Worm (Caenorhabditis elegans) whole organism, L4 larva: ENCODE data around the gene brap-2.
"Not testable (repeated sequence)": the region's sequence is repeated elsewhere in the genome, so short reads cannot be mapped to it uniquely, and the experiment has no call there.

Experiments
- D1046.2 ChIP-seq: fragments of 200-800 bp; sonication (Bioruptor generic); IDR thresholded peaks from 2 replicates; pipeline ENCODE4 v1.3.6; 2022; ENCODE audit warnings: missing genetic modification characterization, missing compliant biosample characterization
- F49E8.2 ChIP-seq: sonication (generic microtip); optimal IDR thresholded peaks from 2 replicates; lab custom pipeline; 2016; ENCODE audit warnings: missing compliant biosample characterization, mild to moderate bottlenecking, missing genetic modification characterization, borderline replicate concordance
- T20F7.1 ChIP-seq: fragments of 200-800 bp; sonication (Bioruptor generic); optimal IDR thresholded peaks from 2 replicates; lab custom pipeline; 2018; ENCODE audit warnings: mild to moderate bottlenecking, missing genetic modification characterization, missing compliant biosample characterization
- T26A8.4 ChIP-seq: fragments of 200-800 bp; sonication (Bioruptor generic); IDR thresholded peaks from 2 replicates; pipeline ENCODE4 v1.3.6; 2022; ENCODE audit warnings: missing genetic modification characterization, missing compliant biosample characterization
- Y48G9A.11 ChIP-seq: fragments of 200-800 bp; sonication (Bioruptor generic); IDR thresholded peaks from 2 replicates; pipeline ENCODE4 v1.3.6; 2022; ENCODE audit warnings: missing genetic modification reagents, missing genetic modification characterization, missing compliant biosample characterization
- Y75B8A.6 ChIP-seq: fragments of 200-800 bp; sonication (Bioruptor generic); IDR thresholded peaks from 2 replicates; pipeline ENCODE4 v1.3.6; 2022; ENCODE audit warnings: missing genetic modification reagents, missing genetic modification characterization, missing compliant biosample characterization
- ZK337.2 ChIP-seq: fragments of 200-800 bp; sonication (Bioruptor generic); IDR thresholded peaks from 2 replicates; pipeline ENCODE4 v1.3.6; 2022; ENCODE audit warnings: missing genetic modification reagents, missing genetic modification characterization, missing compliant biosample characterization
- aha-1 ChIP-seq: fragments of 150-350 bp; peaks from one replicate; lab custom pipeline; 2014; ENCODE audit warnings: missing biosample characterization, missing genetic modification characterization
- arid-1 ChIP-seq: fragments of 200-800 bp; sonication (Bioruptor generic); conservative IDR thresholded peaks from 2 replicates; pipeline ENCODE4 v1.3.6; 2022; ENCODE audit warnings: missing genetic modification reagents, missing genetic modification characterization, missing compliant biosample characterization
- ceh-20 ChIP-seq: fragments of 200-800 bp; sonication (Bioruptor generic); IDR thresholded peaks from 2 replicates; pipeline ENCODE4 v1.3.6; 2022; ENCODE audit warnings: missing genetic modification reagents, missing genetic modification characterization, missing compliant biosample characterization
- ctbp-1 ChIP-seq: fragments of 200-800 bp; sonication (Bioruptor generic); IDR thresholded peaks from 2 replicates; pipeline ENCODE4 v1.3.6; 2022; ENCODE audit warnings: missing genetic modification reagents, missing genetic modification characterization, missing compliant biosample characterization
- daf-19 ChIP-seq: fragments of 200-800 bp; sonication (Bioruptor generic); conservative IDR thresholded peaks from 2 replicates; pipeline ENCODE4 v1.3.6; 2022; ENCODE audit warnings: missing genetic modification characterization, missing compliant biosample characterization
- dmd-6 ChIP-seq: fragments of 200-800 bp; sonication (Bioruptor generic); IDR thresholded peaks from 2 replicates; pipeline ENCODE4 v1.3.6; 2022; ENCODE audit warnings: missing genetic modification reagents, missing genetic modification characterization, missing compliant biosample characterization
- dmd-9 ChIP-seq: fragments of 200-800 bp; sonication (Bioruptor generic); IDR thresholded peaks from 2 replicates; pipeline ENCODE4 v1.3.6; 2022; ENCODE audit warnings: missing genetic modification reagents, missing genetic modification characterization, missing compliant biosample characterization
- dpl-1 ChIP-seq: fragments of 150-350 bp; optimal IDR thresholded peaks from 2 replicates; lab custom pipeline; 2014; ENCODE audit warnings: missing biosample characterization, missing genetic modification reagents, missing genetic modification characterization
- egl-27 ChIP-seq: sonication (generic microtip); optimal IDR thresholded peaks from 3 replicates; lab custom pipeline; 2017; ENCODE audit warnings: missing biosample characterization, missing genetic modification reagents, missing genetic modification characterization
- fkh-10 ChIP-seq: fragments of 150-350 bp; optimal IDR thresholded peaks from 2 replicates; lab custom pipeline; 2014; ENCODE audit warnings: missing biosample characterization, missing genetic modification reagents, missing genetic modification characterization
- gei-8 ChIP-seq: fragments of 200-800 bp; sonication (Bioruptor generic); optimal IDR thresholded peaks from 2 replicates; lab custom pipeline; 2018; ENCODE audit warnings: mild to moderate bottlenecking, missing genetic modification characterization, missing compliant biosample characterization
- hif-1 ChIP-seq, 2 experiments: sonication (generic microtip); optimal IDR thresholded peaks; 2 replicates each; lab custom pipeline; 2016 to 2017; ENCODE audit warnings: missing compliant biosample characterization in 2 of 2, missing genetic modification characterization in 2 of 2, missing genetic modification reagents in 2 of 2, missing genotype in 2 of 2, mild to moderate bottlenecking in 1 of 2
- hlh-30 ChIP-seq: sonication (generic microtip); optimal IDR thresholded peaks from 2 replicates; lab custom pipeline; 2017; ENCODE audit warnings: antibody characterized with exemption, mild to moderate bottlenecking, missing genetic modification characterization, missing compliant biosample characterization; ENCODE audit not compliant: insufficient read depth
- hmg-1.1 ChIP-seq: fragments of 200-800 bp; sonication (Bioruptor generic); IDR thresholded peaks from 2 replicates; pipeline ENCODE4 v1.3.6; 2022; ENCODE audit warnings: missing genetic modification reagents, missing genetic modification characterization, missing compliant biosample characterization
- jun-1 ChIP-seq: fragments of 150-350 bp; optimal IDR thresholded peaks from 2 replicates; lab custom pipeline; 2014; ENCODE audit warnings: missing biosample characterization, missing genetic modification reagents, missing genetic modification characterization
- lim-7 ChIP-seq: fragments of 200-800 bp; sonication (Bioruptor generic); IDR thresholded peaks from 2 replicates; pipeline ENCODE4 v1.3.6; 2022; ENCODE audit warnings: missing genetic modification characterization, missing compliant biosample characterization
- lin-1 ChIP-seq: fragments of 200-800 bp; sonication (Bioruptor generic); IDR thresholded peaks from 2 replicates; pipeline ENCODE4 v1.3.6; 2022; ENCODE audit warnings: missing genetic modification reagents, missing genetic modification characterization, missing compliant biosample characterization
- lin-29 ChIP-seq: fragments of 200-800 bp; sonication (Bioruptor generic); IDR thresholded peaks from 2 replicates; pipeline ENCODE4 v1.3.6; 2022; ENCODE audit warnings: missing genetic modification reagents, missing genetic modification characterization, missing compliant biosample characterization
- lin-38 ChIP-seq: fragments of 200-800 bp; sonication (Bioruptor generic); IDR thresholded peaks from 2 replicates; pipeline ENCODE4 v1.3.6; 2022; ENCODE audit warnings: missing genetic modification reagents, missing genetic modification characterization, missing compliant biosample characterization
- madf-5 ChIP-seq, 2 experiments: fragments of 200-800 bp; sonication (Bioruptor generic); IDR thresholded peaks; 2 replicates each; pipeline ENCODE4 v1.3.6; 2022; ENCODE audit warnings: missing compliant biosample characterization in 2 of 2, missing genetic modification characterization in 2 of 2
- mdt-29 ChIP-seq: fragments of 200-800 bp; sonication (Bioruptor generic); IDR thresholded peaks from 2 replicates; pipeline ENCODE4 v1.3.6; 2022; ENCODE audit warnings: missing genetic modification reagents, missing genetic modification characterization, missing compliant biosample characterization
- pha-4 ChIP-seq, 2 experiments: fragments of 150-350 bp in 1 of 2; fragments of 200-800 bp in 1 of 2; sonication (Bioruptor generic) in 1 of 2; IDR thresholded peaks in 1 of 2; optimal IDR thresholded peaks in 1 of 2; 2 replicates each; pipeline versions ENCODE4 v1.3.6 to Lab custom; 2014 to 2022; ENCODE audit warnings: missing genetic modification characterization in 2 of 2, missing genetic modification reagents in 2 of 2, missing biosample characterization in 1 of 2, missing compliant biosample characterization in 1 of 2
- saeg-2 ChIP-seq: fragments of 200-800 bp; sonication (Bioruptor generic); IDR thresholded peaks from 2 replicates; pipeline ENCODE4 v1.3.6; 2022; ENCODE audit warnings: missing genetic modification reagents, missing genetic modification characterization, missing compliant biosample characterization
- skn-1 ChIP-seq: fragments of 150-350 bp; optimal IDR thresholded peaks from 2 replicates; lab custom pipeline; 2014; ENCODE audit warnings: missing biosample characterization, missing genetic modification characterization
- snpc-4 ChIP-seq: fragments of 150-350 bp; optimal IDR thresholded peaks from 2 replicates; lab custom pipeline; 2014; ENCODE audit warnings: missing biosample characterization, missing genetic modification characterization
- tra-1 ChIP-seq: fragments of 200-800 bp; sonication (Bioruptor generic); IDR thresholded peaks from 2 replicates; pipeline ENCODE4 v1.3.6; 2022; ENCODE audit warnings: missing genetic modification reagents, missing genetic modification characterization, missing compliant biosample characterization
- unc-130 ChIP-seq: sonication (generic microtip); optimal IDR thresholded peaks from 2 replicates; lab custom pipeline; 2016; ENCODE audit warnings: missing genetic modification reagents, missing genetic modification characterization, missing compliant biosample characterization
- vab-7 ChIP-seq: fragments of 200-800 bp; sonication (Bioruptor generic); IDR thresholded peaks from 2 replicates; pipeline ENCODE4 v1.3.6; 2022; ENCODE audit warnings: missing genetic modification reagents, missing genetic modification characterization, missing compliant biosample characterization
- zag-1 ChIP-seq: fragments of 150-350 bp; optimal IDR thresholded peaks from 2 replicates; lab custom pipeline; 2014; ENCODE audit warnings: missing biosample characterization, missing genetic modification characterization
- zfp-2 ChIP-seq: sonication (generic microtip); optimal IDR thresholded peaks from 2 replicates; lab custom pipeline; 2016; ENCODE audit warnings: mild to moderate bottlenecking, missing genetic modification characterization, missing compliant biosample characterization
- zfp-3 ChIP-seq: fragments of 200-800 bp; sonication (Bioruptor generic); conservative IDR thresholded peaks from 2 replicates; pipeline ENCODE4 v1.3.6; 2022; ENCODE audit warnings: missing genetic modification reagents, missing genetic modification characterization, missing compliant biosample characterization
- zip-11 ChIP-seq: fragments of 200-800 bp; sonication (Bioruptor generic); IDR thresholded peaks from 2 replicates; pipeline ENCODE4 v1.3.6; 2022; ENCODE audit warnings: missing genetic modification characterization, missing compliant biosample characterization
- zip-2 ChIP-seq: fragments of 150-350 bp; optimal IDR thresholded peaks from 2 replicates; lab custom pipeline; 2014; ENCODE audit warnings: missing biosample characterization, missing genetic modification characterization

The brap-2 gene

ce11 chrII:5353642-5354041 is 39.3 kb downstream of the brap-2 start (continued):
- peak; percentile 87 to 97 for TF ChIP-seq madf-5 (GFP tag; IDR thresholded peaks at IDR 0.05; lab: Robert Waterston, UW)
- 0 out of 2 replicates have a peak, but pooled peaks have one; percentile 32 for TF ChIP-seq ceh-20 (GFP tag; lab: Robert Waterston, UW)
- peak in 1 of 2 experiments; percentile 62 for TF ChIP-seq hif-1 (tag; optimal IDR thresholded peaks at IDR 0.05; lab: Kevin White, UChicago)
- no peak for TF ChIP-seq hlh-30
- no peak for TF ChIP-seq egl-27
- TF ChIP-seq Y75B8A.6 (GFP tag; lab: Robert Waterston, UW) = peak; percentile 93
- no peak for TF ChIP-seq fkh-10 (GFP tag; lab: Kevin White, UChicago)
- TF ChIP-seq snpc-4 = no peak
- TF ChIP-seq Y48G9A.11 (GFP tag; lab: Robert Waterston, UW) = peak; percentile 60; the same call in 1 of the 2 replicates
- TF ChIP-seq lin-29 (GFP tag; lab: Robert Waterston, UW) = peak; percentile 65; the same call in 1 of the 2 replicates
- TF ChIP-seq F49E8.2 (tag; lab: Kevin White, UChicago) = peak; percentile 24
- 0 out of 2 replicates have a peak, but pooled peaks have one; percentile 28 for TF ChIP-seq dmd-9 (GFP tag; lab: Robert Waterston, UW)
- peak; percentile 84 for TF ChIP-seq vab-7
- peak; percentile 89 for TF ChIP-seq T26A8.4 (GFP tag; lab: Robert Waterston, UW)
- peak; percentile 81 for TF ChIP-seq lin-38 (GFP tag; lab: Robert Waterston, UW)

- TF ChIP-seq pha-4 (GFP tag; IDR thresholded peaks at IDR 0.05; lab: Robert Waterston, UW) (no peak), pha-4 (tag; optimal IDR thresholded peaks at IDR 0.05; lab: Kevin White, UChicago) (no peak), zfp-2 (no peak), madf-5 (GFP tag; IDR thresholded peaks at IDR 0.05; lab: Robert Waterston, UW) (no peak), tra-1 (GFP tag; lab: Robert Waterston, UW) (no peak), arid-1 (GFP tag; lab: Robert Waterston, UW) (no peak), zag-1 (no peak), lin-1 (GFP tag; lab: Robert Waterston, UW) (no peak), daf-19 (GFP tag; lab: Robert Waterston, UW) (no peak), mdt-29 (no peak), zip-2 (tag; lab: Kevin White, UChicago) (no peak), D1046.2 (GFP tag; lab: Robert Waterston, UW) (no peak), aha-1 (no peak), vab-7 (no peak), gei-8 (GFP tag; lab: Kevin White, UChicago) (no peak), jun-1 (no peak), skn-1 (no peak), zip-11 (GFP tag; lab: Robert Waterston, UW) (no peak), Y75B8A.6 (GFP tag; lab: Robert Waterston, UW) (no peak)
Measured at ce11 chrII:5351799-5352198, 41.2 kb downstream of the brap-2 start, which contains the start of gene F09E5.7. Gene F09E5.7, plus strand, starts transcription at chrII:5352099.

DNA sequence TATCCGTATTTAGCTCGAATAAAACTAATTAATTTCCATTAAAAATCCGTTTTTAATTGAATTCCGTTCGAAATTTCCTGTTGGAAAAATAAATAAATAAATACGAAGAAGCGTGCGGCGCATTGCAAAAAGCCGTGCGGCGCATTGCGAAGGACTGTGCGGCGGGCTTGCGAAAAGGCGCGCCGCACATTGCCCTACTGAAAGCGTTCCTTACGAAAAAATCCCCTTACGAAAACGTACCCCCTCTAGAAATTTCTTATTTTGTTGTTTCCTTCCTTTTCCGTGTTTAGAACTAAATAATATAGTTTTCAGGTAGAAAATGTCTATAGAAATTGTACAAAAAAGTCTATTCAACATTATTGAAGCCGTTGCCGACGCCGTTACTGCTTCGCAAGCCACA is 42.6 kb downstream of the brap-2 start, which contains the start of gene F09E5.8:
Gene F09E5.8 (plus strand): TSS at position 313 of the 400 bp plus-strand sequence.
- TF ChIP-seq lin-38 (GFP tag; lab: Robert Waterston, UW) (peak; percentile 82), vab-7 (0 out of 2 replicates have a peak, but pooled peaks have one; percentile 63), pha-4 (GFP tag; IDR thresholded peaks at IDR 0.05; lab: Robert Waterston, UW) (peak; percentile 63; the same call in 1 of the 2 replicates), hmg-1.1 (peak; percentile 78), ceh-20 (GFP tag; lab: Robert Waterston, UW) (0 out of 2 replicates have a peak, but pooled peaks have one; percentile 25), ctbp-1 (GFP tag; lab: Robert Waterston, UW) (0 out of 2 replicates have a peak, but pooled peaks have one; percentile 39), lin-1 (GFP tag; lab: Robert Waterston, UW) (0 out of 2 replicates have a peak, but pooled peaks have one; percentile 41), T26A8.4 (GFP tag; lab: Robert Waterston, UW) (peak; percentile 81), dmd-6 (GFP tag; lab: Robert Waterston, UW) (peak; percentile 23; the same call in 1 of the 2 replicates)
- TF ChIP-seq pha-4 (tag; optimal IDR thresholded peaks at IDR 0.05; lab: Kevin White, UChicago) = not testable (repeated sequence)
- TF ChIP-seq, all 104 proteins: peak for 9; not testable (repeated sequence) for 95

ce11 chrII:5346350-5346749 is 46.6 kb downstream of the brap-2 start:
- TF ChIP-seq pha-4 (GFP tag; IDR thresholded peaks at IDR 0.05; lab: Robert Waterston, UW) (peak; percentile 93), D1046.2 (GFP tag; lab: Robert Waterston, UW) (peak; percentile 83; the same call in 1 of the 2 replicates), T26A8.4 (GFP tag; lab: Robert Waterston, UW) (peak; percentile 97), dpl-1 (GFP tag; lab: Kevin White, UChicago) (peak; percentile 78), arid-1 (GFP tag; lab: Robert Waterston, UW) (peak; percentile 84), lin-38 (GFP tag; lab: Robert Waterston, UW) (peak; percentile 99), zfp-3 (GFP tag; lab: Robert Waterston, UW) (peak; percentile 89), T20F7.1 (GFP tag; lab: Kevin White, UChicago) (peak; percentile 25), saeg-2 (GFP tag; lab: Robert Waterston, UW) (peak; percentile 90), hif-1 (tag; optimal IDR thresholded peaks at IDR 0.05; lab: Kevin White, UChicago) (peak in 1 of 2 experiments; percentile 12), unc-130 (GFP tag; lab: Kevin White, UChicago) (peak; percentile 15), daf-19 (GFP tag; lab: Robert Waterston, UW) (peak; percentile 46; the same call in 1 of the 2 replicates), lin-29 (GFP tag; lab: Robert Waterston, UW) (peak; percentile 83), ZK337.2 (GFP tag; lab: Robert Waterston, UW) (peak; percentile 21; the same call in 1 of the 2 replicates), lin-1 (GFP tag; lab: Robert Waterston, UW) (peak; percentile 88), madf-5 (GFP tag; IDR thresholded peaks at IDR 0.05; lab: Robert Waterston, UW) (peak in 1 of 2 experiments; percentile 86; a peak in 2 of 4 replicates), lim-7 (GFP tag; lab: Robert Waterston, UW) (peak; percentile 59), vab-7 (peak; percentile 90)
- TF ChIP-seq pha-4 (tag; optimal IDR thresholded peaks at IDR 0.05; lab: Kevin White, UChicago) = not testable (repeated sequence)
